Worm (Caenorhabditis elegans) whole organism, L4 larva: ENCODE results near the gene ztf-8.

Source experiments
- F10B5.3 ChIP-seq: sonication (generic microtip); optimal IDR thresholded peaks from 2 replicates; lab custom pipeline; 2016; ENCODE audit warnings: mild to moderate bottlenecking, missing genetic modification characterization, missing compliant biosample characterization
- F26F4.8 ChIP-seq: fragments of 200-800 bp; sonication (Bioruptor generic); conservative IDR thresholded peaks from 2 replicates; pipeline ENCODE4 v1.3.6; 2022; ENCODE audit warnings: missing genetic modification characterization, missing compliant biosample characterization
- T20F7.1 ChIP-seq: fragments of 200-800 bp; sonication (Bioruptor generic); optimal IDR thresholded peaks from 2 replicates; lab custom pipeline; 2018; ENCODE audit warnings: mild to moderate bottlenecking, missing genetic modification characterization, missing compliant biosample characterization
- aha-1 ChIP-seq: fragments of 150-350 bp; peaks from one replicate; lab custom pipeline; 2014; ENCODE audit warnings: missing biosample characterization, missing genetic modification characterization
- ces-1 ChIP-seq: fragments of 150-350 bp; sonication (generic microtip); optimal IDR thresholded peaks from 4 replicates; lab custom pipeline; 2014; ENCODE audit warnings: missing biosample characterization, missing genetic modification reagents, missing genetic modification characterization
- dmd-8 ChIP-seq: fragments of 200-800 bp; sonication (Bioruptor generic); IDR thresholded peaks from 2 replicates; pipeline ENCODE4 v1.3.6; 2022; ENCODE audit warnings: missing genetic modification characterization, missing compliant biosample characterization
- egl-43 ChIP-seq: fragments of 200-800 bp; sonication (Bioruptor generic); IDR thresholded peaks from 2 replicates; pipeline ENCODE4 v1.3.6; 2022; ENCODE audit warnings: missing genetic modification reagents, missing genetic modification characterization, missing compliant biosample characterization
- fkh-10 ChIP-seq: fragments of 150-350 bp; optimal IDR thresholded peaks from 2 replicates; lab custom pipeline; 2014; ENCODE audit warnings: missing biosample characterization, missing genetic modification reagents, missing genetic modification characterization
- hlh-11 ChIP-seq: fragments of 200-800 bp; sonication (Bioruptor generic); optimal IDR thresholded peaks from 2 replicates; lab custom pipeline; 2018; ENCODE audit warnings: mild to moderate bottlenecking, missing genetic modification characterization, missing compliant biosample characterization
- hmg-1.1 ChIP-seq: fragments of 200-800 bp; sonication (Bioruptor generic); IDR thresholded peaks from 2 replicates; pipeline ENCODE4 v1.3.6; 2022; ENCODE audit warnings: missing genetic modification reagents, missing genetic modification characterization, missing compliant biosample characterization
- lim-7 ChIP-seq: fragments of 200-800 bp; sonication (Bioruptor generic); IDR thresholded peaks from 2 replicates; pipeline ENCODE4 v1.3.6; 2022; ENCODE audit warnings: missing genetic modification characterization, missing compliant biosample characterization
- lin-1 ChIP-seq: fragments of 200-800 bp; sonication (Bioruptor generic); IDR thresholded peaks from 2 replicates; pipeline ENCODE4 v1.3.6; 2022; ENCODE audit warnings: missing genetic modification reagents, missing genetic modification characterization, missing compliant biosample characterization
- lir-3 ChIP-seq: sonication (generic microtip); optimal IDR thresholded peaks from 2 replicates; lab custom pipeline; 2016; ENCODE audit warnings: mild to moderate bottlenecking, missing genetic modification characterization, missing compliant biosample characterization
- lsy-2 ChIP-seq, 2 experiments: fragments of 150-350 bp in 1 of 2; sonication (generic microtip) in 1 of 2; optimal IDR thresholded peaks; 2 replicates each; lab custom pipeline; 2014 to 2017; ENCODE audit warnings: missing biosample characterization in 2 of 2, missing genetic modification characterization in 2 of 2
- madf-5 ChIP-seq, 2 experiments: fragments of 200-800 bp; sonication (Bioruptor generic); IDR thresholded peaks; 2 replicates each; pipeline ENCODE4 v1.3.6; 2022; ENCODE audit warnings: missing compliant biosample characterization in 2 of 2, missing genetic modification characterization in 2 of 2
- mep-1 ChIP-seq: fragments of 150-350 bp; sonication (generic microtip); optimal IDR thresholded peaks from 3 replicates; lab custom pipeline; 2014; ENCODE audit warnings: missing biosample characterization, missing genetic modification characterization
- mes-2 ChIP-seq: sonication (generic microtip); optimal IDR thresholded peaks from 2 replicates; lab custom pipeline; 2016; ENCODE audit warnings: missing genotype, mild to moderate bottlenecking, missing genetic modification characterization, missing compliant biosample characterization; ENCODE audit not compliant: poor library complexity, severe bottlenecking
- mxl-3 ChIP-seq: fragments of 200-800 bp; sonication (Bioruptor generic); optimal IDR thresholded peaks from 2 replicates; lab custom pipeline; 2018; ENCODE audit warnings: mild to moderate bottlenecking, missing genetic modification characterization, missing compliant biosample characterization
- nhr-10 ChIP-seq: fragments of 150-350 bp; optimal IDR thresholded peaks from 2 replicates; lab custom pipeline; 2014; ENCODE audit warnings: missing biosample characterization, missing genetic modification characterization
- nhr-102 ChIP-seq: sonication (generic microtip); optimal IDR thresholded peaks from 2 replicates; lab custom pipeline; 2016; ENCODE audit warnings: mild to moderate bottlenecking, missing genetic modification characterization, moderate library complexity, missing compliant biosample characterization
- nhr-25 ChIP-seq: sonication (generic microtip); optimal IDR thresholded peaks from 2 replicates; lab custom pipeline; 2017; ENCODE audit warnings: missing genetic modification characterization, mild to moderate bottlenecking, missing compliant biosample characterization, antibody characterized with exemption, moderate library complexity, borderline replicate concordance; ENCODE audit not compliant: insufficient read depth
- nhr-48 ChIP-seq: sonication (generic microtip); optimal IDR thresholded peaks from 2 replicates; lab custom pipeline; 2016; ENCODE audit warnings: mild to moderate bottlenecking, missing genetic modification characterization, missing compliant biosample characterization
- php-3 ChIP-seq: fragments of 200-800 bp; sonication (Bioruptor generic); IDR thresholded peaks from 2 replicates; pipeline ENCODE4 v1.3.6; 2022; ENCODE audit warnings: missing genetic modification reagents, missing genetic modification characterization, missing compliant biosample characterization
- rbr-2 ChIP-seq: sonication (generic microtip); optimal IDR thresholded peaks from 2 replicates; lab custom pipeline; 2016; ENCODE audit warnings: missing genotype, missing genetic modification characterization, missing compliant biosample characterization
- sdz-12 ChIP-seq: fragments of 200-800 bp; sonication (Bioruptor generic); optimal IDR thresholded peaks from 2 replicates; lab custom pipeline; 2018; ENCODE audit warnings: mild to moderate bottlenecking, missing genetic modification characterization, missing compliant biosample characterization
- set-16 ChIP-seq: fragments of 200-800 bp; sonication (Bioruptor generic); IDR thresholded peaks from 2 replicates; pipeline ENCODE4 v1.3.6; 2022; ENCODE audit warnings: missing genetic modification reagents, missing genetic modification characterization, missing compliant biosample characterization
- snpc-1.2 ChIP-seq: fragments of 200-800 bp; sonication (Bioruptor generic); IDR thresholded peaks from 2 replicates; pipeline ENCODE4 v1.3.6; 2022; ENCODE audit warnings: missing genetic modification reagents, missing genetic modification characterization, missing compliant biosample characterization
- tag-97 ChIP-seq: fragments of 200-800 bp; sonication (Bioruptor generic); IDR thresholded peaks from 2 replicates; pipeline ENCODE4 v1.3.6; 2022; ENCODE audit warnings: missing genetic modification characterization, missing compliant biosample characterization
- tra-1 ChIP-seq: fragments of 200-800 bp; sonication (Bioruptor generic); IDR thresholded peaks from 2 replicates; pipeline ENCODE4 v1.3.6; 2022; ENCODE audit warnings: missing genetic modification reagents, missing genetic modification characterization, missing compliant biosample characterization
- unc-62 ChIP-seq, 3 experiments: fragments of 150-350 bp in 1 of 3; sonication (generic microtip); optimal IDR thresholded peaks in 2 of 3; peaks in 1 of 3; 1 replicate in 1 of 3; 2 replicates in 2 of 3; lab custom pipeline; 2014 to 2017; ENCODE audit warnings: missing biosample characterization in 3 of 3, missing genetic modification characterization in 3 of 3, missing genetic modification reagents in 3 of 3, missing genotype in 1 of 3
- zfp-2 ChIP-seq: sonication (generic microtip); optimal IDR thresholded peaks from 2 replicates; lab custom pipeline; 2016; ENCODE audit warnings: mild to moderate bottlenecking, missing genetic modification characterization, missing compliant biosample characterization
- zfp-3 ChIP-seq: fragments of 200-800 bp; sonication (Bioruptor generic); conservative IDR thresholded peaks from 2 replicates; pipeline ENCODE4 v1.3.6; 2022; ENCODE audit warnings: missing genetic modification reagents, missing genetic modification characterization, missing compliant biosample characterization
- zip-11 ChIP-seq: fragments of 200-800 bp; sonication (Bioruptor generic); IDR thresholded peaks from 2 replicates; pipeline ENCODE4 v1.3.6; 2022; ENCODE audit warnings: missing genetic modification characterization, missing compliant biosample characterization
- ztf-11 ChIP-seq: fragments of 150-350 bp; optimal IDR thresholded peaks from 2 replicates; lab custom pipeline; 2014; ENCODE audit warnings: missing biosample characterization, missing genetic modification characterization

The ztf-8 gene

ce11 chrIII:5291281-5291680 lies 18.0 kb upstream of the ztf-8 start (continued):
- TF ChIP-seq nhr-102 (tag; lab: Kevin White, UChicago) (peak; percentile 13), ztf-11 (tag; lab: Kevin White, UChicago) (no peak), tag-97 (GFP tag; lab: Robert Waterston, UW) (no peak)
- TF ChIP-seq, all 104 proteins: peak for 9

- TF ChIP-seq ztf-11 (tag; lab: Kevin White, UChicago) (no peak), zfp-2 (no peak), F10B5.3 (tag; lab: Kevin White, UChicago) (no peak), F26F4.8 (no peak), mes-2 (tag; lab: Kevin White, UChicago) (no peak), nhr-25 (no peak), unc-62 (GFP tag; optimal IDR thresholded peaks at IDR 0.05 in 1 of 2; lab: Kevin White, UChicago) (peak in 1 of 2 experiments; percentile 95), unc-62 (tag; optimal IDR thresholded peaks at IDR 0.05; lab: Kevin White, UChicago) (no peak), nhr-48 (tag; lab: Kevin White, UChicago) (no peak), snpc-1.2 (GFP tag; lab: Robert Waterston, UW) (no peak), aha-1 (peak; percentile 26)
Observed at ce11 chrIII:5290230-5290629, 17.0 kb upstream of the ztf-8 start.

DNA sequence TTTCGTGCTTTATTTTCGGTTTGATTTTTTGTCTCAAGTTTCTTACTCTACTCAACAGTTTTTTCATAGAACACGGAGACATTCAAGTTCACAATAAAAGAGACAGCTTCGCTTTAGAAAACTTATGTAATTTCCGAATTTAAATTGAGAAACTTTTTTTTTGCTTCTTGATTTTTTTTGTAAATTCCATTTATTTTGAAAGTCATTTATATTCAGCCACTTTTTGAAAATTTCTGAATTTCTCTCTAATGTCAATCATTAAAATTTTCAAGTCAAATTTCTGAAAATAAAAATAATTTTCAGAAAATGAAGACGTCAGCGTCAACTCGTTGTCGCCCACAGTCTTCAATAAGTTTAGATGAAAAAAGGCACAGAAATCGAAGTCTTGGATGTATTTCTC lies 14.6 kb upstream of the ztf-8 start, which contains the start of gene T15B12.1:
Gene T15B12.1 (plus strand): TSS at position 301 of the 400 bp plus-strand sequence.
- peak; percentile 31 for TF ChIP-seq fkh-10 (GFP tag; lab: Kevin White, UChicago)
- TF ChIP-seq nhr-10 (tag; lab: Kevin White, UChicago) = no peak
- TF ChIP-seq, all 104 proteins: peak for 1

ce11 chrIII:5286205-5286604 lies 12.9 kb upstream of the ztf-8 start, which contains the start of gene ZC395.11:
Gene ZC395.11 (minus strand): TSS chrIII:5286305.
- TF ChIP-seq mxl-3 (GFP tag; lab: Kevin White, UChicago) = no peak
- no peak for TF ChIP-seq zip-11
- TF ChIP-seq php-3 (GFP tag; lab: Robert Waterston, UW) = no peak
- no peak for TF ChIP-seq snpc-1.2 (GFP tag; lab: Robert Waterston, UW)
- TF ChIP-seq nhr-48 (tag; lab: Kevin White, UChicago) = no peak
- no peak for TF ChIP-seq T20F7.1
- TF ChIP-seq madf-5 (GFP tag; IDR thresholded peaks at IDR 0.05; lab: Robert Waterston, UW) = no peak
- TF ChIP-seq lin-1 (GFP tag; lab: Robert Waterston, UW) = no peak
- TF ChIP-seq lim-7 (GFP tag; lab: Robert Waterston, UW) = no peak
- no peak for TF ChIP-seq unc-62 (GFP tag; optimal IDR thresholded peaks at IDR 0.05 in 1 of 2; lab: Kevin White, UChicago)
- TF ChIP-seq unc-62 (tag; optimal IDR thresholded peaks at IDR 0.05; lab: Kevin White, UChicago) = no peak

DNA sequence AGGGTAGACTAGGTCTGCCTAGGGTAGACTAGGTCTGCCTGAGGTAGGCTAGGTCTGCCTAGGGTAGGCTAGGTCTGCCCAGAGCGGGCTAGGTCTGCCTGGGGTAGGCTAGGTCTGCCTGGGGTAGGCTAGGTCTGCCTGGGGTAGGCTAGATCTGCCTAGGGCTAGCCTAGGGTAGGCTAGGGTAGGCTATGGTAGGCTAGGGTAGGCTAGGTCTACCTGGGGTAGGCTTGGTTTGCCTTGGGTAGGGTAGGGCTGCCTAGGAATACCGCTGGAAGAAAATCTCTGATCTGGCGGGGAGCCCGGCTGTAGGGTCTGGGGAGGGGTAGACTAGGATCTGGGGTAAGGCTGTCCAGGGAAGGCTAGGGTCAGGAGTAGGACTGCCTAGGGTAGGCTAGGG lies 12.2 kb upstream of the ztf-8 start:
- TF ChIP-seq egl-43 (GFP tag; lab: Robert Waterston, UW) (0 out of 2 replicates have a peak, but pooled peaks have one; percentile 26), set-16 (peak; percentile 75), hlh-11 (tag; lab: Kevin White, UChicago) (no peak)
- TF ChIP-seq, all 104 proteins: peak for 2

DNA sequence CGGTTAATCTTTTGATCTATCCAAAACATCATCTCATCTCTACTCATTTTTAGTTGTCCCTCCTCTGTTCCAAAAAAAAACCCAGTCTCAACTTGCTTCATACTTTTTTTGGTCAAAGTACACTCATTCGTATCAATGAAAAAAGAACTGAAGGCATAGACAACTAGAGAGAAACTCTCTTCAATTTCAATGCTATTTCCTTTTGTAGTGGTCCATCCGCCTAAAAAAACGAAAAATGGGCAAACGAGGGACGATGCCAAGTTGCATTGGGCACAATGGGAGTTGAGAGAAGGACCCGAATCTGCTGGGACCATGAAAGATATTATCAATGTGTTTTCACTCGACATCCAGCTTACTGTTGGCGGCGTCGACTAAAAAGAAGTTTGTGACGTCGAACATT lies 7.0 kb upstream of the ztf-8 start:
- no peak for TF ChIP-seq lir-3 (tag; lab: Kevin White, UChicago)
- 0 out of 2 replicates have a peak, but pooled peaks have one; percentile 9 for TF ChIP-seq hmg-1.1 (GFP tag; lab: Robert Waterston, UW)
- no peak for TF ChIP-seq ces-1 (GFP tag; lab: Kevin White, UChicago)
- TF ChIP-seq lsy-2 (tag; optimal IDR thresholded peaks at IDR 0.05; lab: Kevin White, UChicago) = peak in 1 of 2 experiments; percentile 64
- TF ChIP-seq rbr-2 = peak; percentile 11
- no peak for TF ChIP-seq zfp-3 (GFP tag; lab: Robert Waterston, UW)
- 0 out of 2 replicates have a peak, but pooled peaks have one; percentile 29 for TF ChIP-seq tra-1 (GFP tag; lab: Robert Waterston, UW)
- TF ChIP-seq sdz-12 (GFP tag; lab: Kevin White, UChicago) = no peak
- TF ChIP-seq mep-1 (tag; lab: Kevin White, UChicago) = peak; percentile 12
- no peak for TF ChIP-seq dmd-8 (GFP tag; lab: Robert Waterston, UW)
